Worm (Caenorhabditis elegans): ENCODE data around the gene F40G9.5.

Gene F40G9.5

ce11 chrIII:134194-134593, 46.9 kb upstream of the F40G9.5 start, which contains the start of gene pals-25:
TSS of gene pals-25 (plus strand) at chrIII:134494.
- TF ChIP-seq spr-1 (tag; optimal IDR thresholded peaks at IDR 0.05) = no peak
- no peak for TF ChIP-seq lin-29 (GFP tag; IDR thresholded peaks at IDR 0.05)
- TF ChIP-seq mep-1 (tag; optimal IDR thresholded peaks at IDR 0.05) = no peak
- TF ChIP-seq mdt-29 (GFP tag; IDR thresholded peaks at IDR 0.05) = no peak
- TF ChIP-seq fos-1 (tag; optimal IDR thresholded peaks at IDR 0.05) = no peak
- no peak for TF ChIP-seq nhr-76 (tag; optimal IDR thresholded peaks at IDR 0.05)
- no peak for TF ChIP-seq nhr-11 (tag; optimal IDR thresholded peaks at IDR 0.05)
- TF ChIP-seq aha-1 (tag) = no peak
- no peak for TF ChIP-seq F44E2.7 (GFP tag; IDR thresholded peaks at IDR 0.05)
- TF ChIP-seq T20F7.1 (GFP tag; optimal IDR thresholded peaks at IDR 0.05) = no peak
- no peak for TF ChIP-seq aly-2 (tag; optimal IDR thresholded peaks at IDR 0.05)
- TF ChIP-seq dve-1 (tag; optimal IDR thresholded peaks at IDR 0.05; ENCODE audit: insufficient read depth) = no peak
- TF ChIP-seq lin-1 (GFP tag; IDR thresholded peaks at IDR 0.05) = no peak
- TF ChIP-seq nhr-25 (tag; optimal IDR thresholded peaks at IDR 0.05; ENCODE audit: borderline replicate concordance, insufficient read depth) = no peak
- TF ChIP-seq lin-15B (tag; optimal IDR thresholded peaks at IDR 0.05) = no peak
- no peak for TF ChIP-seq Y105C5A.15 (GFP tag; IDR thresholded peaks at IDR 0.05)
- TF ChIP-seq tag-97 (GFP tag; IDR thresholded peaks at IDR 0.05) = no peak
- TF ChIP-seq F26F4.8 (GFP tag; conservative IDR thresholded peaks at IDR 0.05) = no peak
- TF ChIP-seq zfp-3 (GFP tag; conservative IDR thresholded peaks at IDR 0.05) = no peak

- no peak for TF ChIP-seq madf-9 (GFP tag; conservative IDR thresholded peaks at IDR 0.05)
- peak in 1 of 2 experiments; percentile 94 for TF ChIP-seq unc-62 (GFP tag; optimal IDR thresholded peaks at IDR 0.05 in 1 of 2)
- no peak for TF ChIP-seq unc-62 (tag; optimal IDR thresholded peaks at IDR 0.05)
Measured at ce11 chrIII:140904-141303, 40.2 kb upstream of the F40G9.5 start, which contains the start of gene fbxb-81. TSS of gene fbxb-81 (minus strand) at chrIII:141217.

ce11 chrIII:143121-143520, 37.9 kb upstream of the F40G9.5 start, which contains the start of gene fbxb-82:
TSS of gene fbxb-82 (minus strand) at chrIII:143221.
- no peak for TF ChIP-seq Y5F2A.4 (GFP tag; optimal IDR thresholded peaks at IDR 0.05)
- TF ChIP-seq unc-62 (GFP tag; optimal IDR thresholded peaks at IDR 0.05 in 1 of 2) = no peak
- TF ChIP-seq unc-62 (tag; optimal IDR thresholded peaks at IDR 0.05) = no peak
- no peak for TF ChIP-seq pqm-1 (tag; optimal IDR thresholded peaks at IDR 0.05)
- TF ChIP-seq ZK546.5 (tag; optimal IDR thresholded peaks at IDR 0.05) = no peak

DNA sequence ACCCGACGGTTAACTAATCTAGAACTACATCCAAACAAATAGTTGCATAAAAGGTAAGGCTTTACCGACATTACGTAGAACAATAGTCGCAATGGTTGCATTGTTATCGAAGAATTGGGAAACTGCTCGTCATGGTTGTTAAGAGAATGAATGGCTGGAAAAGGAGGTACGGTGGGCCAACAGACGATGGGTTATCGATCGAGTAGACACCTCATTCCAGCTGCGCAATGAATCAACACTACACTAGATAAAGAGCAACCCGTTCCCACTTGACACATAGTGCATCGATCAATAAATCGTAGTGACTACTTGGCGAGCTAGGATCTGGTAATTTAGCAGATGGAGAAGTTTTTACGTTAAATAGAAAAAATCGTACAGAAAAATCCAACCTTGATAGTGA, 36.0 kb upstream of the F40G9.5 start, which contains the start of the genes T17A3.12 and fbxb-83:
TSS of gene T17A3.12 (minus strand) at position 101 of the 400 bp plus-strand sequence.
TSS of gene fbxb-83 (minus strand) at position 134 of the 400 bp plus-strand sequence.
- TF ChIP-seq nhr-11 (tag; optimal IDR thresholded peaks at IDR 0.05) = no peak
- no peak for TF ChIP-seq ztf-11 (tag; optimal IDR thresholded peaks at IDR 0.05)
- TF ChIP-seq ceh-28 (tag; optimal IDR thresholded peaks at IDR 0.05) = no peak

DNA sequence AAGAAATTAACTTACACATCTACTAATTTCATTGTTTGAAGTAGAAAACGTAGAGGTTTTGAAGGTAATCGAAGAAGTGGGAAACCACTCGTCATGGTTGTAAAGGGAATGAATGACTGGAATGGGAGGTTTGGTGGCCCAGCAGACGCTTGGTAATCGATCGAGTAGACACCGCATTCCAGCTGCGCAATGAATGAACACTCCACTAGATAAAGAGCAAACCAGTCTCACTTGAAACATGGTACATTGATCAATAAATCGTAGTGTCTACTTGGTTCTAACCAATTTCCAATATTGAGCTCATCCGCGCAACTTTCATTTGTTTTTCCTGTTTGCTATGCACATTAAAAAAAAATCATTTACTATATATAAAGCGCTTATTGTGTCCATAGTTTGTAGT, 34.7 kb upstream of the F40G9.5 start, which contains the start of gene fbxb-84:
TSS of gene fbxb-84 (minus strand) at position 101 of the 400 bp plus-strand sequence.
- TF ChIP-seq spr-1 (tag; optimal IDR thresholded peaks at IDR 0.05) (no peak), ceh-44 (GFP tag; IDR thresholded peaks at IDR 0.05) (no peak)

DNA sequence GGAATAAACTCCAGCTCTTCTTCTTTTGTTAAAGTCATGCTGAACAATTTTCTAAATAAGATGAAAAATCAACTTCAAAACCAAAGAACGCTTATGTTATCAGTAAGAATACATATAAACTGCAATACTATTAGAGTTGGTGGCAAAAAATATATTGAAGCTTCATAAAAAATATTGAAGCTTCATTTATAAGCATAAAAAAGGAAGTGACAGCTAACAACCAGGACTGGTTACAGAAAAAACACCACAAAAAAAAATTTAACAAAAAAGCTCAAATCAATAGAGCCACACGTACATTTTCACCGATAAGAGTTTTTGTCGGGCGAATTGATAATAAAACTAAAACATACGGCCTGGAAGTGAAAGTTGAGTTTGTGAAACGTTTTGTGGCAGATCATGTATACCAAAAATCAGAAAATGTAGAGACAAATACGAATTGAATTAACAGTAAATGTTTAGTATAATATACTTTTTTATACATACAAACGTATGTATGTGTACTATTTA, 33.4 kb upstream of the F40G9.5 start, which contains the start of gene sqst-5:
TSS of gene sqst-5 (minus strand) at position 51 of the 507 bp plus-strand sequence.
- TF ChIP-seq set-16 (GFP tag; IDR thresholded peaks at IDR 0.05) = no peak
- no peak for TF ChIP-seq egl-43 (GFP tag; IDR thresholded peaks at IDR 0.05)
- peak; percentile 66 for TF ChIP-seq dve-1 (tag; optimal IDR thresholded peaks at IDR 0.05; ENCODE audit: insufficient read depth)
- TF ChIP-seq T20F7.1 (GFP tag; optimal IDR thresholded peaks at IDR 0.05) = peak; percentile 33
- TF ChIP-seq mep-1 (tag; optimal IDR thresholded peaks at IDR 0.05) = no peak
- no peak for TF ChIP-seq mxl-2 (GFP tag; conservative IDR thresholded peaks at IDR 0.05)
- TF ChIP-seq zip-11 (GFP tag; IDR thresholded peaks at IDR 0.05) = no peak
- TF ChIP-seq zip-2 (tag; optimal IDR thresholded peaks at IDR 0.05) = no peak
- TF ChIP-seq nhr-237 (tag; optimal IDR thresholded peaks at IDR 0.05) = no peak
- no peak for TF ChIP-seq unc-62 (GFP tag; optimal IDR thresholded peaks at IDR 0.05 in 1 of 2)
- TF ChIP-seq unc-62 (tag; optimal IDR thresholded peaks at IDR 0.05) = no peak
- TF ChIP-seq egl-27 (tag; optimal IDR thresholded peaks at IDR 0.05) = no peak
- TF ChIP-seq dmd-8 (GFP tag; IDR thresholded peaks at IDR 0.05) = no peak
- no peak for TF ChIP-seq ceh-20 (GFP tag; IDR thresholded peaks at IDR 0.05)
- TF ChIP-seq daf-8 (GFP tag; IDR thresholded peaks at IDR 0.05) = no peak
- TF ChIP-seq daf-16 (GFP tag; optimal IDR thresholded peaks at IDR 0.05) = no peak
- TF ChIP-seq daf-16 (tag; optimal IDR thresholded peaks at IDR 0.05) = peak; percentile 46
- no peak for TF ChIP-seq hif-1 (tag; optimal IDR thresholded peaks at IDR 0.05)
- TF ChIP-seq hlh-11 (tag; optimal IDR thresholded peaks at IDR 0.05) = peak; percentile 15
- peak; percentile 63 for TF ChIP-seq pqm-1 (tag; optimal IDR thresholded peaks at IDR 0.05)
